Fruit fly (Drosophila melanogaster) whole organism, embryonic: ENCODE results near the gene Rnp4F.

Experiments
- B-H1 ChIP-seq: fragments of 200-800 bp; sonication (Bioruptor generic); IDR thresholded peaks from 3 replicates; pipeline ENCODE4 v1.3.6; 2022; ENCODE audit warnings: missing biosample characterization, missing genetic modification characterization
- CG10321 ChIP-seq: fragments of 200-800 bp; sonication (Bioruptor generic); IDR thresholded peaks from 2 replicates; pipeline ENCODE4 v1.3.6; 2022; ENCODE audit warnings: missing biosample characterization, missing genetic modification characterization
- CG10565 ChIP-seq: fragments of 200-800 bp; sonication (Bioruptor generic); optimal IDR thresholded peaks from 3 replicates; lab custom pipeline; 2016; ENCODE audit warnings: missing biosample characterization, mild to moderate bottlenecking, missing genetic modification characterization
- CG11398 ChIP-seq: fragments of 200-800 bp; sonication (Bioruptor generic); optimal IDR thresholded peaks from 2 replicates; lab custom pipeline; 2016; ENCODE audit warnings: missing biosample characterization, missing genetic modification characterization
- CG11560 ChIP-seq: fragments of 200-800 bp; sonication (Bioruptor generic); IDR thresholded peaks from 3 replicates; pipeline ENCODE4 v1.3.6; 2022; ENCODE audit warnings: missing biosample characterization, missing genetic modification characterization
- CG11695 ChIP-seq: fragments of 200-800 bp; sonication (Bioruptor generic); IDR thresholded peaks from 3 replicates; pipeline ENCODE4 v1.3.6; 2022; ENCODE audit warnings: missing biosample characterization, missing genetic modification characterization
- CG12769 ChIP-seq: fragments of 200-800 bp; sonication (Bioruptor generic); optimal IDR thresholded peaks from 2 replicates; lab custom pipeline; 2019; ENCODE audit warnings: missing biosample characterization, mild to moderate bottlenecking, missing genetic modification characterization, moderate library complexity
- CG13894 ChIP-seq: fragments of 200-800 bp; sonication (Bioruptor generic); optimal IDR thresholded peaks from 3 replicates; lab custom pipeline; 2018; ENCODE audit warnings: missing biosample characterization, mild to moderate bottlenecking, missing genetic modification characterization, moderate library complexity
- CG14050 ChIP-seq: fragments of 200-800 bp; sonication (Bioruptor generic); IDR thresholded peaks from 3 replicates; pipeline ENCODE4 v1.3.6; 2022; ENCODE audit warnings: missing biosample characterization, missing genetic modification characterization
- CG14441 ChIP-seq: fragments of 200-800 bp; sonication (Bioruptor generic); IDR thresholded peaks from 2 replicates; pipeline ENCODE4 v1.3.6; 2022; ENCODE audit warnings: missing biosample characterization, missing genetic modification characterization
- CG1602 ChIP-seq: fragments of 200-800 bp; sonication (Bioruptor generic); optimal IDR thresholded peaks from 3 replicates; lab custom pipeline; 2016; ENCODE audit warnings: missing biosample characterization, missing genetic modification characterization
- CG17186 ChIP-seq: fragments of 200-800 bp; sonication (Bioruptor generic); optimal IDR thresholded peaks from 3 replicates; lab custom pipeline; 2017; ENCODE audit warnings: missing biosample characterization, missing genetic modification reagents, missing genetic modification characterization
- CG17568 ChIP-seq: fragments of 200-800 bp; sonication (Bioruptor generic); optimal IDR thresholded peaks from 2 replicates; lab custom pipeline; 2018; ENCODE audit warnings: missing biosample characterization, mild to moderate bottlenecking, missing genetic modification characterization, moderate library complexity
- CG32532 ChIP-seq: fragments of 200-800 bp; sonication (Bioruptor generic); IDR thresholded peaks from 2 replicates; pipeline ENCODE4 v1.3.6; 2022; ENCODE audit warnings: missing biosample characterization, missing genetic modification characterization
- CG34422 ChIP-seq: fragments of 200-800 bp; sonication (Bioruptor generic); IDR thresholded peaks from 3 replicates; pipeline ENCODE4 v1.3.6; 2022; ENCODE audit warnings: missing biosample characterization, missing genetic modification characterization
- CG4854 ChIP-seq: fragments of 200-800 bp; sonication (Bioruptor generic); optimal IDR thresholded peaks from 2 replicates; lab custom pipeline; 2016; ENCODE audit warnings: missing biosample characterization, missing genetic modification characterization, inconsistent platforms
- CG7372 ChIP-seq: fragments of 200-800 bp; sonication (Bioruptor generic); IDR thresholded peaks from 2 replicates; pipeline ENCODE4 v1.3.6; 2022; ENCODE audit warnings: missing biosample characterization, missing genetic modification characterization
- CG7987 ChIP-seq: fragments of 200-800 bp; sonication (Bioruptor generic); optimal IDR thresholded peaks from 2 replicates; lab custom pipeline; 2018; ENCODE audit warnings: missing biosample characterization, mild to moderate bottlenecking, missing genetic modification characterization, moderate library complexity
- CG8290 ChIP-seq, 3 experiments: fragments of 200-800 bp; sonication (Bioruptor generic); optimal IDR thresholded peaks; 2 replicates each; lab custom pipeline; 2016 to 2019; ENCODE audit warnings: missing biosample characterization in 3 of 3, missing genetic modification characterization in 3 of 3, mild to moderate bottlenecking in 2 of 3, moderate library complexity in 1 of 3
- CG8765 ChIP-seq: fragments of 200-800 bp; sonication (Bioruptor generic); IDR thresholded peaks from 2 replicates; pipeline ENCODE4 v1.3.6; 2022; ENCODE audit warnings: missing biosample characterization, missing genetic modification characterization
- CG8944 ChIP-seq: fragments of 200-800 bp; sonication (Bioruptor generic); optimal IDR thresholded peaks from 3 replicates; lab custom pipeline; 2016; ENCODE audit warnings: missing biosample characterization, missing genetic modification characterization
- CG9609 ChIP-seq: fragments of 200-800 bp; sonication (Bioruptor generic); optimal IDR thresholded peaks from 3 replicates; lab custom pipeline; 2016; ENCODE audit warnings: missing biosample characterization, missing genetic modification characterization
- Dfd ChIP-seq, 2 experiments: fragments of >200 bp; optimal IDR thresholded peaks; 2 replicates each; lab custom pipeline; 2017; ENCODE audit warnings: missing biosample characterization in 2 of 2, missing genetic modification characterization in 2 of 2
- Fer2 ChIP-seq: fragments of 200-800 bp; sonication (Bioruptor generic); optimal IDR thresholded peaks from 2 replicates; lab custom pipeline; 2018; ENCODE audit warnings: missing biosample characterization, mild to moderate bottlenecking, missing genetic modification characterization, moderate library complexity
- Hmx ChIP-seq: fragments of 200-800 bp; sonication (Bioruptor generic); optimal IDR thresholded peaks from 2 replicates; lab custom pipeline; 2016; ENCODE audit warnings: missing biosample characterization, missing genetic modification characterization
- Lpt ChIP-seq: fragments of >200 bp; optimal IDR thresholded peaks from 2 replicates; lab custom pipeline; 2018; ENCODE audit warnings: missing biosample characterization, missing genetic modification characterization
- PHDP ChIP-seq: fragments of 200-800 bp; sonication (Bioruptor generic); optimal IDR thresholded peaks from 3 replicates; lab custom pipeline; 2018; ENCODE audit warnings: missing biosample characterization, mild to moderate bottlenecking, missing genetic modification characterization, moderate library complexity
- Side ChIP-seq: fragments of 200-800 bp; sonication (Bioruptor generic); optimal IDR thresholded peaks from 2 replicates; lab custom pipeline; 2016; ENCODE audit warnings: missing biosample characterization, missing genetic modification characterization
- Sox100B ChIP-seq: fragments of 200-800 bp; sonication (Bioruptor generic); optimal IDR thresholded peaks from 3 replicates; lab custom pipeline; 2018; ENCODE audit warnings: missing biosample characterization, mild to moderate bottlenecking, missing genetic modification characterization
- Sry-δ ChIP-seq: fragments of 200-800 bp; sonication (Bioruptor generic); optimal IDR thresholded peaks from 2 replicates; lab custom pipeline; 2016; ENCODE audit warnings: missing biosample characterization, missing genetic modification characterization
- Tbp ChIP-seq: fragments of >200 bp; optimal IDR thresholded peaks from 2 replicates; lab custom pipeline; 2018; ENCODE audit warnings: missing biosample characterization, missing genetic modification characterization
- bowl ChIP-seq: fragments of 200-800 bp; sonication (Bioruptor generic); IDR thresholded peaks from 2 replicates; pipeline ENCODE4 v1.3.6; 2022; ENCODE audit warnings: missing biosample characterization, missing genetic modification characterization
- caup ChIP-seq: fragments of 200-800 bp; sonication (Bioruptor generic); optimal IDR thresholded peaks from 3 replicates; lab custom pipeline; 2017; ENCODE audit warnings: missing biosample characterization, mild to moderate bottlenecking, missing genetic modification characterization, moderate library complexity; ENCODE audit not compliant: severe bottlenecking
- dysf ChIP-seq: fragments of 200-800 bp; sonication (Bioruptor generic); IDR thresholded peaks from 3 replicates; pipeline ENCODE4 v1.3.6; 2022; ENCODE audit warnings: missing biosample characterization, missing genetic modification characterization
- gcm ChIP-seq: fragments of 200-800 bp; sonication (Bioruptor generic); optimal IDR thresholded peaks from 2 replicates; lab custom pipeline; 2019; ENCODE audit warnings: missing biosample characterization, mild to moderate bottlenecking, missing genetic modification characterization, moderate library complexity
- kah ChIP-seq: fragments of 200-800 bp; sonication (Bioruptor generic); optimal IDR thresholded peaks from 2 replicates; lab custom pipeline; 2018; ENCODE audit warnings: missing biosample characterization, mild to moderate bottlenecking, missing genetic modification characterization
- klu ChIP-seq: fragments of 200-800 bp; sonication (Bioruptor generic); IDR thresholded peaks from 2 replicates; pipeline ENCODE4 v1.3.6; 2022; ENCODE audit warnings: missing biosample characterization, missing genetic modification characterization
- knrl ChIP-seq: fragments of 200-800 bp; sonication (Bioruptor generic); IDR thresholded peaks from 3 replicates; pipeline ENCODE4 v1.3.6; 2022; ENCODE audit warnings: missing biosample characterization, missing genetic modification characterization; ENCODE audit not compliant: partially characterized antibody
- lola ChIP-seq, 3 experiments: fragments of >200 bp in 2 of 3; fragments of 200-800 bp in 1 of 3; sonication (Bioruptor generic) in 1 of 3; optimal IDR thresholded peaks; 2 replicates each; lab custom pipeline; 2017 to 2019; ENCODE audit warnings: missing biosample characterization in 3 of 3, missing genetic modification characterization in 3 of 3, mild to moderate bottlenecking in 1 of 3, moderate library complexity in 1 of 3
- pros ChIP-seq: fragments of 200-800 bp; sonication (Bioruptor generic); optimal IDR thresholded peaks from 3 replicates; lab custom pipeline; 2019; ENCODE audit warnings: missing biosample characterization, mild to moderate bottlenecking, missing genetic modification characterization, moderate library complexity
- pum ChIP-seq: fragments of 200-800 bp; sonication (Bioruptor generic); optimal IDR thresholded peaks from 2 replicates; lab custom pipeline; 2016; ENCODE audit warnings: missing biosample characterization, missing genetic modification characterization
- row ChIP-seq: fragments of 200-800 bp; sonication (Bioruptor generic); IDR thresholded peaks from 3 replicates; pipeline ENCODE4 v1.3.6; 2022; ENCODE audit warnings: missing biosample characterization, missing genetic modification characterization
- salm ChIP-seq: fragments of 200-800 bp; sonication (Bioruptor generic); optimal IDR thresholded peaks from 2 replicates; lab custom pipeline; 2018; ENCODE audit warnings: missing biosample characterization, mild to moderate bottlenecking, missing genetic modification characterization
- sc ChIP-seq, 3 experiments: fragments of >200 bp in 2 of 3; fragments of 200-800 bp in 1 of 3; sonication (Bioruptor generic) in 1 of 3; optimal IDR thresholded peaks; 2 replicates in 2 of 3; 3 replicates in 1 of 3; lab custom pipeline; 2017; ENCODE audit warnings: mild to moderate bottlenecking in 1 of 3, missing biosample characterization in 1 of 3, missing genetic modification characterization in 1 of 3, missing genetic modification reagents in 1 of 3
- sens-2 ChIP-seq: fragments of 200-800 bp; sonication (Bioruptor generic); IDR thresholded peaks from 2 replicates; pipeline ENCODE4 v1.3.6; 2022; ENCODE audit warnings: missing biosample characterization, missing genetic modification characterization
- seq ChIP-seq: fragments of 200-800 bp; sonication (Bioruptor generic); IDR thresholded peaks from 2 replicates; pipeline ENCODE4 v1.3.6; 2022; ENCODE audit warnings: missing biosample characterization, missing genetic modification characterization
- sqz ChIP-seq: fragments of 200-800 bp; sonication (Bioruptor generic); optimal IDR thresholded peaks from 3 replicates; lab custom pipeline; 2018; ENCODE audit warnings: missing biosample characterization, mild to moderate bottlenecking, missing genetic modification characterization
- trh ChIP-seq: fragments of 200-800 bp; sonication (Bioruptor generic); optimal IDR thresholded peaks from 2 replicates; lab custom pipeline; 2016; ENCODE audit warnings: missing biosample characterization, missing genetic modification characterization
- tup ChIP-seq: fragments of 200-800 bp; sonication (Bioruptor generic); optimal IDR thresholded peaks from 2 replicates; lab custom pipeline; 2016; ENCODE audit warnings: missing biosample characterization, mild to moderate bottlenecking, missing genetic modification characterization, moderate library complexity
- wor ChIP-seq: fragments of 200-800 bp; sonication (Bioruptor generic); IDR thresholded peaks from 2 replicates; pipeline ENCODE4 v1.3.6; 2022; ENCODE audit warnings: missing biosample characterization, missing genetic modification characterization
- zfh1 ChIP-seq: fragments of 200-800 bp; sonication (Bioruptor generic); IDR thresholded peaks from 3 replicates; pipeline ENCODE4 v1.3.6; 2022; ENCODE audit warnings: missing biosample characterization, missing genetic modification characterization

The Rnp4F gene

DNA sequence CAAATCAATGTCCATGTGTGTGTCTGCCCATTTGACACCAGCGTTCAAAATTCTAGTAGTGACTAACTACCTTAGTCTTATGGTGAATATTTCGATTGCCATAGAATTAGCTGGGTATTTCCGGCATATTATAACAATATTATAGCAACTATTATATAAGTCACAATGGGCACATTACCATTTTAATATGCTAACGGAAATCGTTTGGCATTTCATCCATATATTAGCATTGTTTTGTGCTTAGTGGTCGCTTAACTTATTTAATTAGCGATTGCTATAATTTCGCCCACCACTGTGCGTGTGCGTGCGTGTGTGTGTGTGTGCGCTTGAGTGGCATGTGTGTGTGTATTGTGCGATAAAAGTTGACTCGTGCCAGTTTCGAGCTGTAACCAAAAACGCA, 14.2 kb upstream of the Rnp4F start (continued):
- TF ChIP-seq Fer2 (tag; lab: Kevin White, UChicago) (no peak), CG14050 (GFP tag; lab: Robert Waterston, UW) (no peak), CG8944 (GFP tag; lab: Kevin White, UChicago) (no peak), Tbp (GFP tag; lab: Kevin White, UChicago) (no peak), PHDP (tag; lab: Kevin White, UChicago) (peak; percentile 60), pum (GFP tag; lab: Kevin White, UChicago) (no peak), trh (GFP tag; lab: Kevin White, UChicago) (no peak), CG1602 (GFP tag; lab: Kevin White, UChicago) (no peak), CG34422 (GFP tag; lab: Robert Waterston, UW) (no peak), tup (no peak), CG17186 (no peak), Side (no peak), seq (GFP tag; lab: Robert Waterston, UW) (no peak; the same call in 1 of the 2 replicates), CG9609 (GFP tag; lab: Kevin White, UChicago) (no peak), CG7987 (GFP tag; lab: Kevin White, UChicago) (no peak), pros (GFP tag; lab: Kevin White, UChicago) (no peak), bowl (GFP tag; lab: Robert Waterston, UW) (no peak), CG10321 (GFP tag; lab: Robert Waterston, UW) (no peak), row (GFP tag; lab: Robert Waterston, UW) (peak; percentile 47; the same call in 2 of the 3 replicates), CG17568 (GFP tag; lab: Kevin White, UChicago) (no peak), Dfd (GFP tag; optimal IDR thresholded peaks at IDR 0.05; lab: Kevin White, UChicago) (no peak), sqz (GFP tag; lab: Kevin White, UChicago) (no peak), Hmx (GFP tag; lab: Kevin White, UChicago) (no peak), lola (GFP tag; optimal IDR thresholded peaks at IDR 0.05; lab: Kevin White, UChicago) (no peak), CG32532 (GFP tag; lab: Robert Waterston, UW) (peak; percentile 32; the same call in 1 of the 2 replicates), dysf (GFP tag; lab: Robert Waterston, UW) (peak; percentile 62), CG11695 (GFP tag; lab: Robert Waterston, UW) (no peak), CG7372 (GFP tag; lab: Robert Waterston, UW) (no peak), salm (no peak), CG8765 (GFP tag; lab: Robert Waterston, UW) (no peak), CG13894 (tag; lab: Kevin White, UChicago) (peak; percentile 7), sc (optimal IDR thresholded peaks at IDR 0.05; lab: Kevin White, UChicago) (no peak), sc (GFP tag; optimal IDR thresholded peaks at IDR 0.05; lab: Kevin White, UChicago) (no peak), kah (no peak), klu (GFP tag; lab: Robert Waterston, UW) (no peak), Lpt (no peak), CG11398 (no peak), CG11560 (no peak), CG4854 (GFP tag; lab: Kevin White, UChicago) (peak; percentile 7), sens-2 (GFP tag; lab: Robert Waterston, UW) (no peak), B-H1 (GFP tag; lab: Robert Waterston, UW) (no peak), CG14441 (GFP tag; lab: Robert Waterston, UW) (no peak), CG8290 (GFP tag; optimal IDR thresholded peaks at IDR 0.05; lab: Kevin White, UChicago) (no peak), CG8290 (tag; optimal IDR thresholded peaks at IDR 0.05; lab: Kevin White, UChicago) (peak in 1 of 2 experiments; percentile 48), wor (no peak), CG10565 (GFP tag; lab: Kevin White, UChicago) (no peak), Sox100B (peak; percentile 63), Sry-δ (GFP tag; lab: Kevin White, UChicago) (no peak), caup (GFP tag; lab: Kevin White, UChicago) (peak; percentile 54), gcm (no peak), zfh1 (no peak), CG12769 (tag; lab: Kevin White, UChicago) (peak; percentile 65), knrl (GFP tag; lab: Robert Waterston, UW) (no peak)
